Worm (Caenorhabditis elegans): ENCODE results near the gene F36H5.14.
"Not testable (repeated sequence)": the region's sequence is repeated elsewhere in the genome, so short reads cannot be mapped to it uniquely, and the experiment has no call there.

Gene F36H5.14

ce11 chrII:1818300-1818699 lies 43.0 kb downstream of the F36H5.14 start, which contains the start of gene fbxb-10:
Gene fbxb-10 (minus strand): TSS chrII:1818400.
- TF ChIP-seq tab-1 (GFP tag; IDR thresholded peaks at IDR 0.05) (no peak), cog-1 (tag; optimal IDR thresholded peaks at IDR 0.05) (no peak), klf-2 (GFP tag; conservative IDR thresholded peaks at IDR 0.05) (no peak), med-1 (GFP tag; optimal IDR thresholded peaks at IDR 0.05; ENCODE audit: insufficient read depth) (no peak), flt-1 (GFP tag; IDR thresholded peaks at IDR 0.05) (no peak), ztf-29 (GFP tag; IDR thresholded peaks at IDR 0.05) (no peak), T22C8.4 (GFP tag; IDR thresholded peaks at IDR 0.05) (no peak)

ce11 chrII:1819944-1820570 lies 44.7 kb downstream of the F36H5.14 start, which contains the start of gene fbxc-19:
Gene fbxc-19 (plus strand): TSS chrII:1820479.
- TF ChIP-seq med-1 (GFP tag; optimal IDR thresholded peaks at IDR 0.05; ENCODE audit: insufficient read depth) (no peak), flt-1 (GFP tag; IDR thresholded peaks at IDR 0.05) (peak; percentile 51; the same call in 1 of the 2 replicates)

- TF ChIP-seq T22C8.4 (GFP tag; IDR thresholded peaks at IDR 0.05) (no peak), klf-2 (GFP tag; conservative IDR thresholded peaks at IDR 0.05) (no peak), ref-1 (GFP tag; conservative IDR thresholded peaks at IDR 0.05) (no peak), ztf-29 (GFP tag; IDR thresholded peaks at IDR 0.05) (no peak), ztf-23 (GFP tag; IDR thresholded peaks at IDR 0.05) (no peak), tab-1 (GFP tag; IDR thresholded peaks at IDR 0.05) (no peak), flt-1 (GFP tag; IDR thresholded peaks at IDR 0.05) (no peak), med-1 (GFP tag; optimal IDR thresholded peaks at IDR 0.05; ENCODE audit: insufficient read depth) (no peak), cog-1 (tag; optimal IDR thresholded peaks at IDR 0.05) (no peak)
These were observed 45.4 kb downstream of the F36H5.14 start, which contains the start of gene fbxa-3 for ce11 chrII:1820774-1821173. Gene fbxa-3 (minus strand): TSS chrII:1820874.

ce11 chrII:1824329-1824728 lies 49.0 kb downstream of the F36H5.14 start, which contains the start of gene math-41:
Gene math-41 (plus strand): TSS chrII:1824629.
- not testable (repeated sequence) for TF ChIP-seq klf-2 (GFP tag; conservative IDR thresholded peaks at IDR 0.05); ref-1 (GFP tag; conservative IDR thresholded peaks at IDR 0.05); med-1 (GFP tag; optimal IDR thresholded peaks at IDR 0.05; ENCODE audit: insufficient read depth)
